Fruit fly (Drosophila melanogaster) whole organism, embryonic: ENCODE results near the gene brat.

Experiments
- Awh ChIP-seq: fragments of 200-800 bp; sonication (Bioruptor generic); IDR thresholded peaks from 2 replicates; pipeline ENCODE4, ENCODE4 v1.3.6; 2022; ENCODE audit warnings: missing biosample characterization, missing genetic modification characterization
- CG1024 ChIP-seq: fragments of 200-800 bp; sonication (Bioruptor generic); IDR thresholded peaks from 2 replicates; pipeline ENCODE4 v1.3.6; 2022; ENCODE audit warnings: missing biosample characterization, missing genetic modification characterization
- dysf ChIP-seq: fragments of 200-800 bp; sonication (Bioruptor generic); IDR thresholded peaks from 3 replicates; pipeline ENCODE4 v1.3.6; 2022; ENCODE audit warnings: missing biosample characterization, missing genetic modification characterization
- fd102C ChIP-seq: fragments of 200-800 bp; sonication (Bioruptor generic); optimal IDR thresholded peaks from 2 replicates; lab custom pipeline; 2018; ENCODE audit warnings: missing biosample characterization, mild to moderate bottlenecking, missing genetic modification characterization, moderate library complexity
- fd96Cb ChIP-seq: fragments of 200-800 bp; sonication (Bioruptor generic); optimal IDR thresholded peaks from 2 replicates; lab custom pipeline; 2018; ENCODE audit warnings: missing biosample characterization, mild to moderate bottlenecking, missing genetic modification characterization, moderate library complexity
- kah ChIP-seq: fragments of 200-800 bp; sonication (Bioruptor generic); optimal IDR thresholded peaks from 2 replicates; lab custom pipeline; 2018; ENCODE audit warnings: missing biosample characterization, mild to moderate bottlenecking, missing genetic modification characterization
- ken ChIP-seq: fragments of 200-800 bp; sonication (Bioruptor generic); IDR thresholded peaks from 3 replicates; pipeline ENCODE4 v1.3.6; 2022; ENCODE audit warnings: missing biosample characterization, missing genetic modification characterization

DNA sequence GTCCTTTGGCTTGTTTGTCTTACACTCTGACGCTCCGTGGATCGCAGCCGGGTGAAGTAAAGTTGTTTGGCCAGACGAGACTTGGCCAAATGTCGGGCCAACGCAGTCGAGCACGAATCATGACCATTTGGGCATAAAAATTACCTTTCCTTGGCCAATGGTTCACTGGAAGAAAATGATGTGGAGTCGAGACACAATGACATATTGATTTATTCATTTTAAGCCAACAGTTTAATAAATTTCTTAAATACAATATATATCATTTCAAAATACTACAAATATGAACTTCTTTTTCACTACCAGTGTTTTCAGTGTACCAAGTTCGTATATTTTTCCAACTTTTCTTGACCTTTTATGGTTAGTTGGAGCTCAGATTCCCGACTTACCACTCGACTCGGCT lies 68.2 kb downstream of the brat start:
- no peak for TF ChIP-seq ken (GFP tag; lab: Robert Waterston, UW)
- no peak for TF ChIP-seq fd96Cb (tag; lab: Kevin White, UChicago)
- no peak for TF ChIP-seq dysf (GFP tag; lab: Robert Waterston, UW)
- no peak for TF ChIP-seq kah
- TF ChIP-seq fd102C, result no peak
- no peak for TF ChIP-seq CG1024
- TF ChIP-seq Awh, result no peak
